Fruit fly (Drosophila melanogaster) whole organism, pupa: ENCODE data around the gene Fancm.

Experiments used
- CG13204 ChIP-seq: fragments of 200-800 bp; sonication (Bioruptor generic); optimal IDR thresholded peaks from 2 replicates; lab custom pipeline; 2018; ENCODE audit warnings: missing biosample characterization, mild to moderate bottlenecking, missing genetic modification characterization, moderate library complexity
- CG14655 ChIP-seq: fragments of 200-800 bp; sonication (Bioruptor generic); optimal IDR thresholded peaks from 3 replicates; lab custom pipeline; 2017; ENCODE audit warnings: mild to moderate bottlenecking, missing biosample characterization, missing genetic modification reagents, missing genetic modification characterization
- CG15710 ChIP-seq: fragments of 200-800 bp; sonication (Bioruptor generic); optimal IDR thresholded peaks from 2 replicates; lab custom pipeline; 2018; ENCODE audit warnings: missing biosample characterization, mild to moderate bottlenecking, missing genetic modification characterization, moderate library complexity
- CG17806 ChIP-seq: fragments of 200-800 bp; sonication (Bioruptor generic); optimal IDR thresholded peaks from 2 replicates; lab custom pipeline; 2018; ENCODE audit warnings: missing biosample characterization, mild to moderate bottlenecking, missing genetic modification characterization, moderate library complexity
- CG32121 ChIP-seq: fragments of 200-800 bp; sonication (Bioruptor generic); IDR thresholded peaks from 2 replicates; pipeline ENCODE4 v1.3.6; 2022; ENCODE audit warnings: missing biosample characterization, missing genetic modification characterization
- CG34367 ChIP-seq: fragments of 200-800 bp; sonication (Bioruptor generic); optimal IDR thresholded peaks from 2 replicates; lab custom pipeline; 2018; ENCODE audit warnings: missing biosample characterization, mild to moderate bottlenecking, missing genetic modification characterization
- CG9948 ChIP-seq: fragments of 200-800 bp; sonication (Bioruptor generic); optimal IDR thresholded peaks from 2 replicates; lab custom pipeline; 2018; ENCODE audit warnings: missing biosample characterization, mild to moderate bottlenecking, missing genetic modification characterization, moderate library complexity
- EcR ChIP-seq: fragments of 200-800 bp; sonication (Bioruptor generic); optimal IDR thresholded peaks from 3 replicates; lab custom pipeline; 2019; ENCODE audit warnings: missing biosample characterization, missing genetic modification characterization, mild to moderate bottlenecking, moderate library complexity, missing genetic modification reagents
- Pif1A ChIP-seq: fragments of 200-800 bp; sonication (Bioruptor generic); optimal IDR thresholded peaks from 3 replicates; lab custom pipeline; 2016; ENCODE audit warnings: missing biosample characterization, missing genetic modification characterization
- Pif1B ChIP-seq: fragments of 200-800 bp; sonication (Bioruptor generic); optimal IDR thresholded peaks from 3 replicates; lab custom pipeline; 2016; ENCODE audit warnings: missing biosample characterization, missing genetic modification characterization
- Snoo ChIP-seq: fragments of 200-800 bp; sonication (Bioruptor generic); optimal IDR thresholded peaks from 3 replicates; lab custom pipeline; 2017; ENCODE audit warnings: missing biosample characterization, mild to moderate bottlenecking, missing genetic modification characterization, inconsistent platforms
- fd96Ca ChIP-seq: fragments of 200-800 bp; sonication (Bioruptor generic); IDR thresholded peaks from 3 replicates; pipeline ENCODE4 v1.3.6; 2022; ENCODE audit warnings: missing biosample characterization, missing genetic modification characterization
- gl ChIP-seq: fragments of 200-800 bp; sonication (Bioruptor generic); optimal IDR thresholded peaks from 2 replicates; lab custom pipeline; 2018; ENCODE audit warnings: missing biosample characterization, mild to moderate bottlenecking, missing genetic modification characterization
- rn ChIP-seq: fragments of 200-800 bp; sonication (Bioruptor generic); IDR thresholded peaks from 2 replicates; pipeline ENCODE4 v1.3.6; 2022; ENCODE audit warnings: missing biosample characterization, missing genetic modification characterization

DNA sequence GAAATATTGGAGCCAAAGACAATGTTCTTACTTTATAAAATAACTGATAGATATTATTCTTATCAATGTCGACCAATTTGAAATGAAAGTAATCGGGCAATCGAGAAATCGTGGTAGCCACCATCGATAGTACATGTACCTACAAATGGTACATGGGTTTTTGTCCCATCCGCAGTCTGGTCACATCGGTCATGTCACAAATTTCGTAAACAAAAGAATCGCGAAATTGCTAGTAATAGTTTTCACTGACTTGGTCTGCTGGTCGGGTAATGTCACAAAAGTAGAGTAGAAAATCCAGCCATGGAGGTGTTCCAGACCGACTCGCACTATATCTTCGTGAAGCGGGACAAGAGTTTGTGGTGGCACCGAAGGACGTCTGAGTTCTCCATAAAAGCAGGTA, 38.6 kb downstream of the Fancm start, which contains the start of gene sp3:
- TF ChIP-seq CG14655 (GFP tag; lab: Kevin White, UChicago): no peak
- no peak for TF ChIP-seq CG9948 (tag; lab: Kevin White, UChicago)
- no peak for TF ChIP-seq rn (GFP tag; lab: Robert Waterston, UW)
- no peak for TF ChIP-seq Pif1B (GFP tag; lab: Kevin White, UChicago)
- no peak for TF ChIP-seq gl (tag; lab: Kevin White, UChicago)
- no peak for TF ChIP-seq EcR (GFP tag; lab: Kevin White, UChicago)
- TF ChIP-seq Pif1A (GFP tag; lab: Kevin White, UChicago): no peak
- no peak for TF ChIP-seq CG32121 (GFP tag; lab: Robert Waterston, UW)
- no peak for TF ChIP-seq Snoo (tag; lab: Kevin White, UChicago)
- no peak for TF ChIP-seq CG13204
- no peak for TF ChIP-seq CG34367 (tag; lab: Kevin White, UChicago)
- TF ChIP-seq fd96Ca (GFP tag; lab: Robert Waterston, UW): no peak
- TF ChIP-seq CG15710 (tag; lab: Kevin White, UChicago): no peak
- no peak for TF ChIP-seq CG17806 (tag; lab: Kevin White, UChicago)
